Fruit fly (Drosophila melanogaster) whole organism, embryonic: Measurements from ENCODE around the gene Tet.

Experiments used
- ATbp ChIP-seq: fragments of 200-800 bp; sonication (Bioruptor generic); optimal IDR thresholded peaks from 2 replicates; lab custom pipeline; 2017; ENCODE audit warnings: missing biosample characterization, mild to moderate bottlenecking, missing genetic modification characterization, missing genetic modification reagents
- CG1024 ChIP-seq: fragments of 200-800 bp; sonication (Bioruptor generic); IDR thresholded peaks from 2 replicates; pipeline ENCODE4 v1.3.6; 2022; ENCODE audit warnings: missing biosample characterization, missing genetic modification characterization
- CG10274 ChIP-seq: fragments of 200-800 bp; sonication (Bioruptor generic); optimal IDR thresholded peaks from 3 replicates; lab custom pipeline; 2017; ENCODE audit warnings: missing biosample characterization, mild to moderate bottlenecking, missing genetic modification characterization
- CG10366 ChIP-seq: fragments of 200-800 bp; sonication (Bioruptor generic); IDR thresholded peaks from 2 replicates; pipeline ENCODE4 v1.3.6; 2022; ENCODE audit warnings: missing biosample characterization, missing genetic modification characterization
- CG10543 ChIP-seq: fragments of 200-800 bp; sonication (Bioruptor generic); optimal IDR thresholded peaks from 3 replicates; lab custom pipeline; 2017; ENCODE audit warnings: missing biosample characterization, mild to moderate bottlenecking, missing genetic modification characterization, moderate library complexity
- CG10565 ChIP-seq: fragments of 200-800 bp; sonication (Bioruptor generic); optimal IDR thresholded peaks from 3 replicates; lab custom pipeline; 2016; ENCODE audit warnings: missing biosample characterization, mild to moderate bottlenecking, missing genetic modification characterization
- CG10959 ChIP-seq: fragments of 200-800 bp; sonication (Bioruptor generic); IDR thresholded peaks from 2 replicates; pipeline ENCODE4 v1.3.6; 2022; ENCODE audit warnings: missing biosample characterization, missing genetic modification characterization
- CG11085 ChIP-seq: fragments of 200-800 bp; sonication (Bioruptor generic); IDR thresholded peaks from 2 replicates; pipeline ENCODE4 v1.3.6; 2022; ENCODE audit warnings: missing biosample characterization, missing genetic modification characterization
- CG15479 ChIP-seq: fragments of 200-800 bp; sonication (Bioruptor generic); optimal IDR thresholded peaks from 3 replicates; lab custom pipeline; 2019; ENCODE audit warnings: missing biosample characterization, mild to moderate bottlenecking, missing genetic modification characterization, moderate library complexity
- CG17802 ChIP-seq: fragments of 200-800 bp; sonication (Bioruptor generic); optimal IDR thresholded peaks from 2 replicates; lab custom pipeline; 2018; ENCODE audit warnings: missing biosample characterization, mild to moderate bottlenecking, missing genetic modification characterization, moderate library complexity
- CG31441 ChIP-seq: fragments of 200-800 bp; sonication (Bioruptor generic); IDR thresholded peaks from 2 replicates; pipeline ENCODE4 v1.3.6; 2022; ENCODE audit warnings: missing biosample characterization, missing genetic modification characterization
- CG4707 ChIP-seq: fragments of 200-800 bp; sonication (Bioruptor generic); optimal IDR thresholded peaks from 2 replicates; lab custom pipeline; 2018; ENCODE audit warnings: missing biosample characterization, mild to moderate bottlenecking, missing genetic modification characterization, moderate library complexity
- CG6854 ChIP-seq: fragments of 200-800 bp; sonication (Bioruptor generic); optimal IDR thresholded peaks from 3 replicates; lab custom pipeline; 2017; ENCODE audit warnings: missing biosample characterization, mild to moderate bottlenecking, missing genetic modification characterization
- CG8281 ChIP-seq: fragments of 200-800 bp; sonication (Bioruptor generic); optimal IDR thresholded peaks from 2 replicates; lab custom pipeline; 2018; ENCODE audit warnings: missing biosample characterization, mild to moderate bottlenecking, missing genetic modification characterization, moderate library complexity
- CG8924 ChIP-seq: fragments of 200-800 bp; optimal IDR thresholded peaks from 3 replicates; lab custom pipeline; 2019; ENCODE audit warnings: missing biosample characterization, mild to moderate bottlenecking, missing genetic modification characterization, moderate library complexity
- CG9876 ChIP-seq: fragments of 200-800 bp; sonication (Bioruptor generic); optimal IDR thresholded peaks from 2 replicates; lab custom pipeline; 2016; ENCODE audit warnings: missing biosample characterization, missing genetic modification characterization
- Camta ChIP-seq: fragments of 200-800 bp; sonication (Bioruptor generic); optimal IDR thresholded peaks from 2 replicates; lab custom pipeline; 2016; ENCODE audit warnings: missing biosample characterization, missing genetic modification characterization
- Dbx ChIP-seq: fragments of 200-800 bp; sonication (Bioruptor generic); IDR thresholded peaks from 3 replicates; pipeline ENCODE4 v1.3.6; 2022; ENCODE audit warnings: missing biosample characterization, missing genetic modification characterization
- Elba2 ChIP-seq: fragments of 200-800 bp; sonication (Bioruptor generic); optimal IDR thresholded peaks from 3 replicates; lab custom pipeline; 2016; ENCODE audit warnings: missing biosample characterization, missing genetic modification characterization
- HLH3B ChIP-seq: fragments of 200-800 bp; sonication (Bioruptor generic); IDR thresholded peaks from 2 replicates; pipeline ENCODE4 v1.3.6; 2022; ENCODE audit warnings: missing biosample characterization, missing genetic modification characterization
- HmgD ChIP-seq: fragments of 200-800 bp; sonication (Bioruptor generic); optimal IDR thresholded peaks from 3 replicates; lab custom pipeline; 2016; ENCODE audit warnings: missing biosample characterization, missing genetic modification characterization
- Hmx ChIP-seq: fragments of 200-800 bp; sonication (Bioruptor generic); optimal IDR thresholded peaks from 2 replicates; lab custom pipeline; 2016; ENCODE audit warnings: missing biosample characterization, missing genetic modification characterization
- Hr3 ChIP-seq: fragments of 200-800 bp; sonication (Bioruptor generic); optimal IDR thresholded peaks from 3 replicates; lab custom pipeline; 2016; ENCODE audit warnings: missing biosample characterization, missing genetic modification characterization
- Rfx ChIP-seq: fragments of 200-800 bp; sonication (Bioruptor generic); IDR thresholded peaks from 2 replicates; pipeline ENCODE4 v1.3.6; 2022; ENCODE audit warnings: missing biosample characterization, missing genetic modification characterization
- Scr ChIP-seq: fragments of 200-800 bp; sonication (Bioruptor generic); IDR thresholded peaks from 2 replicates; pipeline ENCODE4 v1.3.6; 2022; ENCODE audit warnings: missing biosample characterization, missing genetic modification characterization; ENCODE audit not compliant: partially characterized antibody
- Side ChIP-seq: fragments of 200-800 bp; sonication (Bioruptor generic); optimal IDR thresholded peaks from 2 replicates; lab custom pipeline; 2016; ENCODE audit warnings: missing biosample characterization, missing genetic modification characterization
- Sry-δ ChIP-seq: fragments of 200-800 bp; sonication (Bioruptor generic); optimal IDR thresholded peaks from 2 replicates; lab custom pipeline; 2016; ENCODE audit warnings: missing biosample characterization, missing genetic modification characterization
- Tbp ChIP-seq: fragments of >200 bp; optimal IDR thresholded peaks from 2 replicates; lab custom pipeline; 2018; ENCODE audit warnings: missing biosample characterization, missing genetic modification characterization
- ci ChIP-seq: fragments of 200-800 bp; sonication (Bioruptor generic); IDR thresholded peaks from 3 replicates; pipeline ENCODE4 v1.3.6; 2022; ENCODE audit warnings: missing biosample characterization, missing genetic modification characterization
- emc ChIP-seq: fragments of 200-800 bp; sonication (Bioruptor generic); optimal IDR thresholded peaks from 2 replicates; lab custom pipeline; 2016; ENCODE audit warnings: missing biosample characterization, missing genetic modification characterization
- esg ChIP-seq: fragments of 200-800 bp; sonication (Bioruptor generic); conservative IDR thresholded peaks from 2 replicates; pipeline ENCODE4 v1.3.6; 2022; ENCODE audit warnings: missing biosample characterization, missing genetic modification characterization
- fd96Cb ChIP-seq: fragments of 200-800 bp; sonication (Bioruptor generic); optimal IDR thresholded peaks from 2 replicates; lab custom pipeline; 2018; ENCODE audit warnings: missing biosample characterization, mild to moderate bottlenecking, missing genetic modification characterization, moderate library complexity
- h ChIP-seq: fragments of >200 bp; optimal IDR thresholded peaks from 2 replicates; lab custom pipeline; 2017
- insv ChIP-seq, 2 experiments: fragments of 200-800 bp; sonication (Bioruptor generic); optimal IDR thresholded peaks; 3 replicates each; lab custom pipeline; 2016 to 2018; ENCODE audit warnings: missing biosample characterization in 2 of 2, missing genetic modification characterization in 2 of 2
- lilli ChIP-seq: fragments of 200-800 bp; sonication (Bioruptor generic); optimal IDR thresholded peaks from 3 replicates; lab custom pipeline; 2016; ENCODE audit warnings: missing biosample characterization, missing genetic modification characterization
- mirr ChIP-seq: fragments of 200-800 bp; sonication (Bioruptor generic); optimal IDR thresholded peaks from 3 replicates; lab custom pipeline; 2018; ENCODE audit warnings: missing biosample characterization, mild to moderate bottlenecking, missing genetic modification characterization
- nerfin-2 ChIP-seq: fragments of 200-800 bp; sonication (Bioruptor generic); IDR thresholded peaks from 2 replicates; pipeline ENCODE4 v1.3.6; 2022; ENCODE audit warnings: missing biosample characterization, missing genetic modification characterization; ENCODE audit not compliant: partially characterized antibody
- prd ChIP-seq, 3 experiments: fragments of >200 bp in 2 of 3; fragments of 200-800 bp in 1 of 3; sonication (Bioruptor generic) in 1 of 3; optimal IDR thresholded peaks in 2 of 3; IDR thresholded peaks in 1 of 3; 2 replicates in 2 of 3; 3 replicates in 1 of 3; pipeline versions ENCODE4 v1.3.6 to Lab custom; 2017 to 2022; ENCODE audit warnings: missing biosample characterization in 1 of 3, missing genetic modification characterization in 1 of 3
- pros ChIP-seq: fragments of 200-800 bp; sonication (Bioruptor generic); optimal IDR thresholded peaks from 3 replicates; lab custom pipeline; 2019; ENCODE audit warnings: missing biosample characterization, mild to moderate bottlenecking, missing genetic modification characterization, moderate library complexity
- seq ChIP-seq: fragments of 200-800 bp; sonication (Bioruptor generic); IDR thresholded peaks from 2 replicates; pipeline ENCODE4 v1.3.6; 2022; ENCODE audit warnings: missing biosample characterization, missing genetic modification characterization
- slp2 ChIP-seq: fragments of 200-800 bp; sonication (Bioruptor generic); optimal IDR thresholded peaks from 2 replicates; lab custom pipeline; 2016; ENCODE audit warnings: missing biosample characterization, missing genetic modification characterization
- sr ChIP-seq: fragments of 200-800 bp; sonication (Bioruptor generic); IDR thresholded peaks from 3 replicates; pipeline ENCODE4 v1.3.6; 2022; ENCODE audit warnings: missing biosample characterization, missing genetic modification characterization
- tap ChIP-seq: fragments of 200-800 bp; optimal IDR thresholded peaks from 3 replicates; lab custom pipeline; 2019; ENCODE audit warnings: missing biosample characterization, mild to moderate bottlenecking, missing genetic modification characterization, moderate library complexity
- tll ChIP-seq, 2 experiments: fragments of 200-800 bp in 1 of 2; fragments of >200 bp in 1 of 2; sonication (Bioruptor generic) in 1 of 2; optimal IDR thresholded peaks; 2 replicates each; lab custom pipeline; 2017 to 2019; ENCODE audit warnings: missing biosample characterization in 2 of 2, missing genetic modification characterization in 2 of 2, mild to moderate bottlenecking in 1 of 2, moderate library complexity in 1 of 2
- trh ChIP-seq: fragments of 200-800 bp; sonication (Bioruptor generic); optimal IDR thresholded peaks from 2 replicates; lab custom pipeline; 2016; ENCODE audit warnings: missing biosample characterization, missing genetic modification characterization
- twi ChIP-seq: fragments of 200-800 bp; optimal IDR thresholded peaks from 2 replicates; lab custom pipeline; 2019; ENCODE audit warnings: missing biosample characterization, mild to moderate bottlenecking, missing genetic modification characterization, moderate library complexity
- zen ChIP-seq: fragments of 200-800 bp; sonication (Bioruptor generic); optimal IDR thresholded peaks from 3 replicates; lab custom pipeline; 2018; ENCODE audit warnings: missing biosample characterization, mild to moderate bottlenecking, missing genetic modification characterization, moderate library complexity

Tet gene

DNA sequence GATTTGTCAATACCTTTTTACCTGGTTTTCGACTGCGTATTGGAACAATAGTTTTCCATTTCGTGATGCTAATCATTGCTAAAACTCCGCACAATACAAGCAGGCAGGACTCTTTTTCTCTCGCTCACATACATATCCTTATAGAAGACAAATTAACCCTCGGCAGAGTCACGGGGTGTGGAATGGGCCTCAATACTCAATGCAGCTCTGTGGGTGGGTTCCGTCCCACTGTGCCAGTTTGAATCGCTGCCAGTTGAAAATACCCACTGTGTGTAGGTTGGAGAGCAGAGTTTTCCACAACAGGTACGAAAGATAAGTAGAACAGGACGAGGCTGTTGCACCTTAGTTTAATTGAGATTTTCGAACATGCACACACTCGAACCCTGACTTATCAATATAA is 3.4 kb upstream of the Tet start:
- TF ChIP-seq ci (GFP tag; lab: Robert Waterston, UW) (no peak), CG10274 (GFP tag; lab: Kevin White, UChicago) (no peak), Sry-δ (no peak), Hmx (GFP tag; lab: Kevin White, UChicago) (no peak), prd (optimal IDR thresholded peaks at IDR 0.05; lab: Kevin White, UChicago) (no peak), prd (GFP tag; IDR thresholded peaks at IDR 0.05; lab: Robert Waterston, UW) (peak; percentile 41; the same call in 2 of the 3 replicates), seq (GFP tag; lab: Robert Waterston, UW) (no peak), CG11085 (GFP tag; lab: Robert Waterston, UW) (no peak), Rfx (no peak), Scr (GFP tag; lab: Robert Waterston, UW) (no peak), twi (tag; lab: Kevin White, UChicago) (peak; percentile 13), Hr3 (GFP tag; lab: Kevin White, UChicago) (no peak), h (lab: Kevin White, UChicago) (no peak), trh (no peak), CG10366 (GFP tag; lab: Robert Waterston, UW) (no peak), CG31441 (GFP tag; lab: Robert Waterston, UW) (no peak), CG17802 (tag; lab: Kevin White, UChicago) (peak; percentile 93), pros (GFP tag; lab: Kevin White, UChicago) (peak; percentile 57), CG8924 (tag; lab: Kevin White, UChicago) (no peak), zen (peak; percentile 85), tll (GFP tag; optimal IDR thresholded peaks at IDR 0.05; lab: Kevin White, UChicago) (peak in 1 of 2 experiments; percentile 56), CG1024 (GFP tag; lab: Robert Waterston, UW) (no peak), HLH3B (GFP tag; lab: Robert Waterston, UW) (no peak), slp2 (GFP tag; lab: Kevin White, UChicago) (no peak), mirr (no peak), Elba2 (GFP tag; lab: Kevin White, UChicago) (peak; percentile 58), Tbp (GFP tag; lab: Kevin White, UChicago) (no peak), nerfin-2 (no peak), lilli (no peak), CG10959 (GFP tag; lab: Robert Waterston, UW) (peak; percentile 26; the same call in 1 of the 2 replicates), emc (GFP tag; lab: Kevin White, UChicago) (no peak), CG9876 (GFP tag; lab: Kevin White, UChicago) (no peak), CG10543 (GFP tag; lab: Kevin White, UChicago) (no peak), sr (no peak), CG15479 (GFP tag; lab: Kevin White, UChicago) (peak; percentile 90), HmgD (GFP tag; lab: Kevin White, UChicago) (no peak), fd96Cb (no peak), CG8281 (tag; lab: Kevin White, UChicago) (no peak), esg (no peak), CG6854 (GFP tag; lab: Kevin White, UChicago) (no peak), Side (no peak), Dbx (GFP tag; lab: Robert Waterston, UW) (no peak), insv (GFP tag; optimal IDR thresholded peaks at IDR 0.05; lab: Kevin White, UChicago) (peak in 1 of 2 experiments; percentile 25), CG4707 (GFP tag; lab: Kevin White, UChicago) (peak; percentile 98), Camta (GFP tag; lab: Kevin White, UChicago) (no peak), tap (tag; lab: Kevin White, UChicago) (no peak), CG10565 (GFP tag; lab: Kevin White, UChicago) (no peak), ATbp (no peak)
